Fruit fly (Drosophila melanogaster): ENCODE results near the gene CG7488.

DNA sequence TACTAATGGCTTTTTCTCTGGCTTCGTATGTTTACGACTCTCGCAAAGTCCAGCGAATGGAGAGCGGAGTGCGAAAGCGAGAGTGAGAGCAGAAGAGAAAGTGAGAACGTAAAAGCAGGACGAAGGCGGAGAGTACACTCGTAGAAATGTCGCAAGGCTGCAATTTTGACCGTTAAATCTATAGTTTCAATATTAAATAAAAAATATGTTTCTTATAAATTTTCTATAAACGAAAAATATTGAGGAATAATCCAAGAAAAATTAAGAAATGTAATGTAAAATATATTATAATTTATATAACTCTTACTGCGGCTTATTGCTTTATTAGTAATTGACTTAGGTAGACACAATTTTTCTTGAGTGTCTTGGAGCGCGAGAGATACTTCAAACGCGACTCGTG, 21.0 kb upstream of the CG7488 start:
- TF ChIP-seq tll (GFP tag; optimal IDR thresholded peaks at IDR 0.05) (no peak), Scr (GFP tag; IDR thresholded peaks at IDR 0.05; ENCODE audit: partially characterized antibody) (no peak), prd (optimal IDR thresholded peaks at IDR 0.05) (no peak), prd (GFP tag; IDR thresholded peaks at IDR 0.05) (no peak), CG4707 (GFP tag; optimal IDR thresholded peaks at IDR 0.05) (no peak), Asciz (GFP tag; optimal IDR thresholded peaks at IDR 0.05) (no peak), CG11696 (GFP tag; IDR thresholded peaks at IDR 0.05) (no peak), Dip2 (GFP tag; IDR thresholded peaks at IDR 0.05) (no peak), sima (GFP tag; optimal IDR thresholded peaks at IDR 0.05) (no peak), en (GFP tag; optimal IDR thresholded peaks at IDR 0.05) (no peak), Sin3A (optimal IDR thresholded peaks at IDR 0.05) (no peak)

Measured in whole organism, embryonic.